Fruit fly (Drosophila melanogaster): ENCODE results near the gene CG10345.
A peak's percentile ranks its signal among the peaks of the same experiment; 100 is the strongest.

The CG10345 gene

dm6 chr3R:16604715-16605114 is at the start of gene CG10345:
Gene CG10345 (minus strand): TSS chr3R:16604861.
- TF ChIP-seq net (GFP tag; optimal IDR thresholded peaks at IDR 0.05): no peak
- TF ChIP-seq Lpt (GFP tag; optimal IDR thresholded peaks at IDR 0.05): no peak
- TF ChIP-seq Sox15 (GFP tag; optimal IDR thresholded peaks at IDR 0.05): no peak
- TF ChIP-seq Ets96B (tag; optimal IDR thresholded peaks at IDR 0.05): no peak
- no peak for TF ChIP-seq CG8119 (GFP tag; IDR thresholded peaks at IDR 0.05)
- TF ChIP-seq CG11294 (GFP tag; IDR thresholded peaks at IDR 0.05): no peak
- TF ChIP-seq Ets21C (GFP tag; optimal IDR thresholded peaks at IDR 0.05): no peak
- no peak for TF ChIP-seq Eip78C (GFP tag)
- TF ChIP-seq CG9139 (GFP tag; optimal IDR thresholded peaks at IDR 0.05): no peak
- no peak for TF ChIP-seq salr (GFP tag; optimal IDR thresholded peaks at IDR 0.05)
- no peak for TF ChIP-seq fd85E (GFP tag; optimal IDR thresholded peaks at IDR 0.05)
- TF ChIP-seq CG6792 (GFP tag; optimal IDR thresholded peaks at IDR 0.05): no peak
- no peak for TF ChIP-seq achi (GFP tag; optimal IDR thresholded peaks at IDR 0.05)
- TF ChIP-seq Eip75B (GFP tag; optimal IDR thresholded peaks at IDR 0.05): no peak
- no peak for TF ChIP-seq cyc (GFP tag; optimal IDR thresholded peaks at IDR 0.05)

dm6 chr3R:16652091-16652490 is 47.4 kb upstream of the CG10345 start, which contains the start of gene CG14907:
Gene CG14907 (minus strand): TSS chr3R:16652319.
- TF ChIP-seq CG11294 (GFP tag; IDR thresholded peaks at IDR 0.05): no peak
- no peak for TF ChIP-seq fkh (GFP tag; optimal IDR thresholded peaks at IDR 0.05)
- TF ChIP-seq net (GFP tag; optimal IDR thresholded peaks at IDR 0.05): no peak
- TF ChIP-seq Hr38 (GFP tag; optimal IDR thresholded peaks at IDR 0.05): no peak
- TF ChIP-seq ss (GFP tag; optimal IDR thresholded peaks at IDR 0.05): no peak
- TF ChIP-seq CG6276 (GFP tag; optimal IDR thresholded peaks at IDR 0.05): no peak
- no peak for TF ChIP-seq CG6792 (GFP tag; optimal IDR thresholded peaks at IDR 0.05)
- TF ChIP-seq svp (GFP tag): no peak
- no peak for TF ChIP-seq Eip75B (GFP tag; optimal IDR thresholded peaks at IDR 0.05)
- TF ChIP-seq Sox14 (GFP tag; optimal IDR thresholded peaks at IDR 0.05): no peak
- no peak for TF ChIP-seq Smox (GFP tag; optimal IDR thresholded peaks at IDR 0.05)
- no peak for TF ChIP-seq Lpt (GFP tag; optimal IDR thresholded peaks at IDR 0.05)

dm6 chr3R:16650950-16651349 is 46.3 kb upstream of the CG10345 start, which contains the start of gene Mettl4:
Gene Mettl4 (minus strand): TSS chr3R:16651157.
- TF ChIP-seq Eip78C (GFP tag) (peak; percentile 34), Sox15 (GFP tag; optimal IDR thresholded peaks at IDR 0.05) (no peak), CG6808 (GFP tag; optimal IDR thresholded peaks at IDR 0.05) (no peak)

dm6 chr3R:16649282-16649681 is 44.6 kb upstream of the CG10345 start:
- TF ChIP-seq cyc (GFP tag; optimal IDR thresholded peaks at IDR 0.05) (no peak), CG10669 (GFP tag; optimal IDR thresholded peaks at IDR 0.05) (no peak), CG6163 (GFP tag; IDR thresholded peaks at IDR 0.05) (no peak), CG32006 (GFP tag; optimal IDR thresholded peaks at IDR 0.05) (no peak), CG34406 (GFP tag; optimal IDR thresholded peaks at IDR 0.05) (no peak), CG4318 (GFP tag; optimal IDR thresholded peaks at IDR 0.05) (no peak), net (GFP tag; optimal IDR thresholded peaks at IDR 0.05) (no peak), spab (GFP tag; optimal IDR thresholded peaks at IDR 0.05) (no peak), Eip78C (GFP tag) (no peak), CG8119 (GFP tag; IDR thresholded peaks at IDR 0.05) (no peak), salr (GFP tag; optimal IDR thresholded peaks at IDR 0.05) (no peak), dsx (GFP tag; optimal IDR thresholded peaks at IDR 0.05; ENCODE audit: poor library complexity, severe bottlenecking) (no peak), achi (GFP tag; optimal IDR thresholded peaks at IDR 0.05) (no peak), Hr39 (GFP tag; optimal IDR thresholded peaks at IDR 0.05) (no peak), CG15336 (GFP tag; IDR thresholded peaks at IDR 0.05) (no peak), Sox102F (GFP tag; optimal IDR thresholded peaks at IDR 0.05) (no peak), CG16779 (tag; optimal IDR thresholded peaks at IDR 0.05) (no peak), Eip93F (GFP tag; optimal IDR thresholded peaks at IDR 0.05) (no peak)

- TF ChIP-seq ss (GFP tag; optimal IDR thresholded peaks at IDR 0.05) (no peak), fd59A (GFP tag; optimal IDR thresholded peaks at IDR 0.05) (no peak), CG6854 (GFP tag; optimal IDR thresholded peaks at IDR 0.05) (peak; percentile 53), Hr4 (GFP tag; optimal IDR thresholded peaks at IDR 0.05) (no peak)
These were observed 43.0 kb upstream of the CG10345 start for dm6 chr3R:16647716-16648016.
